Worm (Caenorhabditis elegans) whole organism, L4/young adult: Measurements from ENCODE around the gene C02C6.14.

Experiments used
- W03F9.2 ChIP-seq: fragments of 150-350 bp; optimal IDR thresholded peaks from 2 replicates; lab custom pipeline; 2014; ENCODE audit warnings: missing biosample characterization, missing genetic modification characterization
- him-1 ChIP-seq: sonication (generic microtip); optimal IDR thresholded peaks from 2 replicates; lab custom pipeline; 2016; ENCODE audit warnings: missing genotype, missing genetic modification reagents, missing genetic modification characterization, missing compliant biosample characterization

DNA sequence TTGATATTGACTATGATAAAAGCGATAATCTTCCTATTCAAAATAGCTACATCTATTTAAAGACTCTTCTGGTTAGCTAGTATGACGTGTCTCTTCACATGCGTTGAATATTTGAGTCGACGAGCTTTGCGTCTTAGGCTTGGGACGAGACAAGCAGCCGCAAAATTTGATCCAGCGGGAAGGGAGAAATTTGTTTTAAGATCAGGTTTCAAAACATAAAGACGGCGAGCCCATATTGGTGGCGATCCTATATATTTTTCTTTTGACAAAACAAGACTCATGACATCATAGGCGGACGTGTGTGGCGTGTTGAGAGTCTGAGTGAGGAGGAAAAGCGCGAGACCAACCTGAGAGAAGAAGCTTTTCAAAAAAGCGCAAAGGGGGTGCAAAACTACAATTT, 8.0 kb downstream of the C02C6.14 start:
- TF ChIP-seq him-1 (tag; lab: Kevin White, UChicago) (no peak), W03F9.2 (tag; lab: Kevin White, UChicago) (no peak)
